Fruit fly (Drosophila melanogaster) whole organism, embryonic: ENCODE data around the gene CG31904.
A peak's percentile ranks its signal among the peaks of the same experiment; 100 is the strongest.

Experiments used
- Dll ChIP-seq: fragments of 200-800 bp; sonication (Bioruptor generic); IDR thresholded peaks from 4 replicates; pipeline ENCODE4 v1.3.6; 2022; ENCODE audit warnings: missing biosample characterization, missing genetic modification characterization; ENCODE audit not compliant: partially characterized antibody
- Jarid2 ChIP-seq: fragments of 200-800 bp; sonication (Bioruptor generic); optimal IDR thresholded peaks from 3 replicates; lab custom pipeline; 2017; ENCODE audit warnings: mild to moderate bottlenecking, missing biosample characterization, missing genetic modification reagents, missing genetic modification characterization
- Oaz ChIP-seq: fragments of 200-800 bp; sonication (Bioruptor generic); IDR thresholded peaks from 2 replicates; pipeline ENCODE4 v1.3.6; 2022; ENCODE audit warnings: missing biosample characterization, missing genetic modification characterization
- Usf ChIP-seq: fragments of 200-800 bp; sonication (Bioruptor generic); optimal IDR thresholded peaks from 2 replicates; lab custom pipeline; 2017; ENCODE audit warnings: missing genotype, missing biosample characterization, missing genetic modification characterization
- bcd ChIP-seq: fragments of 200-800 bp; sonication (Bioruptor generic); optimal IDR thresholded peaks from 2 replicates; lab custom pipeline; 2017; ENCODE audit warnings: missing biosample characterization, mild to moderate bottlenecking, missing genetic modification characterization
- crp ChIP-seq, 2 experiments: fragments of 200-800 bp; sonication (Bioruptor generic); optimal IDR thresholded peaks; 2 replicates in 1 of 2; 3 replicates in 1 of 2; lab custom pipeline; 2017; ENCODE audit warnings: missing biosample characterization in 2 of 2, missing genetic modification characterization in 2 of 2, mild to moderate bottlenecking in 1 of 2, moderate library complexity in 1 of 2
- gt ChIP-seq: fragments of 200-800 bp; sonication (Bioruptor generic); IDR thresholded peaks from 2 replicates; pipeline ENCODE4 v1.3.6; 2022; ENCODE audit warnings: missing biosample characterization, missing genetic modification characterization
- prd ChIP-seq, 3 experiments: fragments of >200 bp in 2 of 3; fragments of 200-800 bp in 1 of 3; sonication (Bioruptor generic) in 1 of 3; optimal IDR thresholded peaks in 2 of 3; IDR thresholded peaks in 1 of 3; 2 replicates in 2 of 3; 3 replicates in 1 of 3; pipeline versions ENCODE4 v1.3.6 to Lab custom; 2017 to 2022; ENCODE audit warnings: missing biosample characterization in 1 of 3, missing genetic modification characterization in 1 of 3
- slou ChIP-seq: fragments of 200-800 bp; sonication (Bioruptor generic); optimal IDR thresholded peaks from 3 replicates; lab custom pipeline; 2016; ENCODE audit warnings: missing biosample characterization, missing genetic modification characterization
- vnd ChIP-seq: fragments of 200-800 bp; sonication (Bioruptor generic); IDR thresholded peaks from 3 replicates; pipeline ENCODE4 v1.3.6; 2022; ENCODE audit warnings: missing biosample characterization, missing genetic modification characterization; ENCODE audit not compliant: partially characterized antibody

Gene CG31904

dm6 chr2L:7685290-7685689 is 53.3 kb downstream of the CG31904 start (continued):
- TF ChIP-seq vnd (GFP tag; lab: Robert Waterston, UW) = 0 out of 3 replicates have a peak, but pooled peaks have one; percentile 32
- TF ChIP-seq crp (GFP tag; optimal IDR thresholded peaks at IDR 0.05; lab: Kevin White, UChicago) = no peak
- TF ChIP-seq slou (GFP tag; lab: Kevin White, UChicago) = no peak
- no peak for TF ChIP-seq prd (optimal IDR thresholded peaks at IDR 0.05; lab: Kevin White, UChicago)
- no peak for TF ChIP-seq prd (GFP tag; IDR thresholded peaks at IDR 0.05; lab: Robert Waterston, UW)
- TF ChIP-seq Oaz (GFP tag; lab: Robert Waterston, UW) = no peak
- TF ChIP-seq Usf (GFP tag; lab: Kevin White, UChicago) = no peak
- no peak for TF ChIP-seq gt
- TF ChIP-seq bcd = no peak
- TF ChIP-seq Jarid2 (GFP tag; lab: Kevin White, UChicago) = no peak
- TF ChIP-seq Dll (GFP tag; lab: Robert Waterston, UW) = no peak
